Fruit fly (Drosophila melanogaster): ENCODE results near the gene CG18666.

- TF ChIP-seq Kr (GFP tag; optimal IDR thresholded peaks at IDR 0.05) (no peak), CG12942 (GFP tag; optimal IDR thresholded peaks at IDR 0.05) (peak; percentile 70), Sry-δ (GFP tag; optimal IDR thresholded peaks at IDR 0.05) (no peak), CG8478 (optimal IDR thresholded peaks at IDR 0.05) (no peak), ash1 (GFP tag; optimal IDR thresholded peaks at IDR 0.05) (no peak), schlank (tag; optimal IDR thresholded peaks at IDR 0.05) (peak; percentile 7), CG15514 (GFP tag; optimal IDR thresholded peaks at IDR 0.05) (peak; percentile 32)
These were observed 47.2 kb upstream of the CG18666 start, which contains the start of the genes piwi and CG12253 for dm6 chr2L:10987370-10987853.

Data from whole organism, embryonic.